Worm (Caenorhabditis elegans): Measurements from ENCODE around the gene set-6.
"Not testable (repeated sequence)": the region's sequence is repeated elsewhere in the genome, so short reads cannot be mapped to it uniquely, and the experiment has no call there.

ce11 chrX:11961103-11961502, 13.4 kb downstream of the set-6 start, which contains the start of gene C49F5.13:
- not testable (repeated sequence) for TF ChIP-seq mep-1, nhr-47, ztf-4, pqm-1, hlh-4, nhr-71, rnt-1 (tag; optimal IDR thresholded peaks at IDR 0.05)

Measured in whole organism, L1 larva.